Worm (Caenorhabditis elegans) whole organism, mixed stage, embryonic: ENCODE results near the gene C50E10.2.

Source experiments
- lin-32 ChIP-seq: fragments of 200-800 bp; sonication (Bioruptor generic); optimal IDR thresholded peaks from 2 replicates; lab custom pipeline; 2018; ENCODE audit warnings: mild to moderate bottlenecking, missing genetic modification characterization, missing compliant biosample characterization
- lsy-2 ChIP-seq: fragments of 150-350 bp; optimal IDR thresholded peaks from 2 replicates; lab custom pipeline; 2014; ENCODE audit warnings: missing biosample characterization, missing genetic modification characterization

DNA sequence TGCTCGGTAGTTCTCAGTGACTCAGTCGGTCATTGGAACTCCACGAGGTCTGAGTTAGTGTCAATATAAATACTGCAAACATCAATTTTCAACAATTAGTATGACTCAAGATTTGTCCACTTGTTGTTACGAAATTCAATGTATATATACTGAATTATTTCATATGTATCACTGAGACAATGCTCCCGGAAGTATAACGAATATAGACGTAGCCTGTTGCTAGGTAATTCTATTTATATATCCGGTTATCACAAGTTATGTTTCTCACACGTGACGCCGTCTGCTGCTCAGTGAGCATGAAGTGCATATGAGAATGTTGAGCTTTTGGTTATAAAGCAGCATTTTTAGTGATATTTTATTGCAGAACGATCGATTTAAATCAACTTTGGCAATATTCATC is 49.0 kb downstream of the C50E10.2 start:
- TF ChIP-seq lin-32: no peak
- TF ChIP-seq lsy-2 (tag; lab: Kevin White, UChicago): no peak
